Fruit fly (Drosophila melanogaster) whole organism, embryonic: ENCODE measurements around the gene CG7276.
A peak's percentile ranks its signal among the peaks of the same experiment; 100 is the strongest.

Experiments
- Abd-B ChIP-seq: fragments of 200-800 bp; sonication (Bioruptor generic); optimal IDR thresholded peaks from 2 replicates; lab custom pipeline; 2018; ENCODE audit warnings: missing biosample characterization, mild to moderate bottlenecking, missing genetic modification characterization, moderate library complexity
- B-H1 ChIP-seq: fragments of 200-800 bp; sonication (Bioruptor generic); IDR thresholded peaks from 3 replicates; pipeline ENCODE4 v1.3.6; 2022; ENCODE audit warnings: missing biosample characterization, missing genetic modification characterization
- B-H2 ChIP-seq: fragments of 200-800 bp; sonication (Bioruptor generic); optimal IDR thresholded peaks from 2 replicates; lab custom pipeline; 2018; ENCODE audit warnings: missing biosample characterization, mild to moderate bottlenecking, missing genetic modification characterization
- C15 ChIP-seq: fragments of 200-800 bp; sonication (Bioruptor generic); IDR thresholded peaks from 3 replicates; pipeline ENCODE4 v1.3.6; 2022; ENCODE audit warnings: missing biosample characterization, missing genetic modification characterization
- CG10147 ChIP-seq: fragments of 200-800 bp; sonication (Bioruptor generic); optimal IDR thresholded peaks from 2 replicates; lab custom pipeline; 2019; ENCODE audit warnings: missing biosample characterization, mild to moderate bottlenecking, missing genetic modification characterization, moderate library complexity
- CG1024 ChIP-seq: fragments of 200-800 bp; sonication (Bioruptor generic); IDR thresholded peaks from 2 replicates; pipeline ENCODE4 v1.3.6; 2022; ENCODE audit warnings: missing biosample characterization, missing genetic modification characterization
- CG10366 ChIP-seq: fragments of 200-800 bp; sonication (Bioruptor generic); IDR thresholded peaks from 2 replicates; pipeline ENCODE4 v1.3.6; 2022; ENCODE audit warnings: missing biosample characterization, missing genetic modification characterization
- CG10543 ChIP-seq: fragments of 200-800 bp; sonication (Bioruptor generic); optimal IDR thresholded peaks from 3 replicates; lab custom pipeline; 2017; ENCODE audit warnings: missing biosample characterization, mild to moderate bottlenecking, missing genetic modification characterization, moderate library complexity
- CG12236 ChIP-seq: fragments of 200-800 bp; sonication (Bioruptor generic); optimal IDR thresholded peaks from 2 replicates; lab custom pipeline; 2016; ENCODE audit warnings: missing biosample characterization, missing genetic modification characterization
- CG13123 ChIP-seq: fragments of 200-800 bp; sonication (Bioruptor generic); optimal IDR thresholded peaks from 2 replicates; lab custom pipeline; 2016; ENCODE audit warnings: missing biosample characterization, missing genetic modification characterization
- CG13296 ChIP-seq: fragments of 200-800 bp; sonication (Bioruptor generic); optimal IDR thresholded peaks from 3 replicates; lab custom pipeline; 2018; ENCODE audit warnings: missing biosample characterization, mild to moderate bottlenecking, missing genetic modification characterization
- CG13424 ChIP-seq: fragments of 200-800 bp; sonication (Bioruptor generic); optimal IDR thresholded peaks from 2 replicates; lab custom pipeline; 2019; ENCODE audit warnings: missing biosample characterization, mild to moderate bottlenecking, missing genetic modification characterization, moderate library complexity
- CG14667 ChIP-seq: fragments of 200-800 bp; sonication (Bioruptor generic); IDR thresholded peaks from 2 replicates; pipeline ENCODE4 v1.3.6; 2022; ENCODE audit warnings: missing biosample characterization, missing genetic modification characterization
- CG14965 ChIP-seq: fragments of 200-800 bp; sonication (Bioruptor generic); optimal IDR thresholded peaks from 2 replicates; lab custom pipeline; 2016; ENCODE audit warnings: missing biosample characterization, missing genetic modification characterization, borderline replicate concordance
- CG18599 ChIP-seq: fragments of 200-800 bp; sonication (Bioruptor generic); optimal IDR thresholded peaks from 3 replicates; lab custom pipeline; 2017; ENCODE audit warnings: missing biosample characterization, missing genetic modification characterization, mild to moderate bottlenecking, moderate library complexity, missing genetic modification reagents
- CG18619 ChIP-seq: fragments of 200-800 bp; sonication (Bioruptor generic); optimal IDR thresholded peaks from 3 replicates; lab custom pipeline; 2017; ENCODE audit warnings: missing biosample characterization, mild to moderate bottlenecking, missing genetic modification characterization
- CG2120 ChIP-seq: fragments of 200-800 bp; sonication (Bioruptor generic); optimal IDR thresholded peaks from 3 replicates; lab custom pipeline; 2016; ENCODE audit warnings: missing biosample characterization, missing genetic modification characterization
- CG31388 ChIP-seq: fragments of 200-800 bp; sonication (Bioruptor generic); optimal IDR thresholded peaks from 2 replicates; lab custom pipeline; 2016; ENCODE audit warnings: missing biosample characterization, missing genetic modification characterization
- CG4404 ChIP-seq: fragments of 200-800 bp; sonication (Bioruptor generic); IDR thresholded peaks from 2 replicates; pipeline ENCODE4 v1.3.6; 2022; ENCODE audit warnings: missing biosample characterization, missing genetic modification characterization
- CG7271 ChIP-seq: fragments of 200-800 bp; sonication (Bioruptor generic); optimal IDR thresholded peaks from 2 replicates; lab custom pipeline; 2018; ENCODE audit warnings: missing biosample characterization, mild to moderate bottlenecking, missing genetic modification characterization, moderate library complexity
- CG9609 ChIP-seq: fragments of 200-800 bp; sonication (Bioruptor generic); optimal IDR thresholded peaks from 3 replicates; lab custom pipeline; 2016; ENCODE audit warnings: missing biosample characterization, missing genetic modification characterization
- CG9797 ChIP-seq: fragments of 200-800 bp; sonication (Bioruptor generic); optimal IDR thresholded peaks from 3 replicates; lab custom pipeline; 2018; ENCODE audit warnings: missing biosample characterization, mild to moderate bottlenecking, missing genetic modification characterization
- CG9932 ChIP-seq: fragments of 200-800 bp; sonication (Bioruptor generic); IDR thresholded peaks from 2 replicates; pipeline ENCODE4 v1.3.6; 2022; ENCODE audit warnings: missing biosample characterization, missing genetic modification characterization
- CHES-1-like ChIP-seq: fragments of 200-800 bp; sonication (Bioruptor generic); optimal IDR thresholded peaks from 2 replicates; lab custom pipeline; 2016; ENCODE audit warnings: missing biosample characterization, missing genetic modification characterization
- Chrac-16 ChIP-seq: fragments of 200-800 bp; sonication (Bioruptor generic); optimal IDR thresholded peaks from 3 replicates; lab custom pipeline; 2016; ENCODE audit warnings: missing biosample characterization, missing genetic modification characterization
- Dad ChIP-seq: fragments of 200-800 bp; sonication (Bioruptor generic); optimal IDR thresholded peaks from 3 replicates; lab custom pipeline; 2016; ENCODE audit warnings: missing biosample characterization, missing genetic modification characterization
- Dip2 ChIP-seq: fragments of 200-800 bp; sonication (Bioruptor generic); IDR thresholded peaks from 2 replicates; pipeline ENCODE4 v1.3.6; 2022; ENCODE audit warnings: missing biosample characterization, missing genetic modification characterization
- Ets97D ChIP-seq: fragments of 200-800 bp; sonication (Bioruptor generic); optimal IDR thresholded peaks from 3 replicates; lab custom pipeline; 2016; ENCODE audit warnings: missing biosample characterization, missing genetic modification characterization
- HLH54F ChIP-seq: fragments of 200-800 bp; sonication (Bioruptor generic); optimal IDR thresholded peaks from 3 replicates; lab custom pipeline; 2016; ENCODE audit warnings: missing biosample characterization, missing genetic modification characterization
- Hmx ChIP-seq: fragments of 200-800 bp; sonication (Bioruptor generic); optimal IDR thresholded peaks from 2 replicates; lab custom pipeline; 2016; ENCODE audit warnings: missing biosample characterization, missing genetic modification characterization
- Mes4 ChIP-seq: fragments of 200-800 bp; sonication (Bioruptor generic); optimal IDR thresholded peaks from 2 replicates; lab custom pipeline; 2016; ENCODE audit warnings: missing biosample characterization, missing genetic modification characterization
- NC2β ChIP-seq: fragments of 200-800 bp; sonication (Bioruptor generic); optimal IDR thresholded peaks from 2 replicates; lab custom pipeline; 2016; ENCODE audit warnings: missing biosample characterization, missing genetic modification characterization
- Neu2 ChIP-seq: fragments of 200-800 bp; sonication (Bioruptor generic); optimal IDR thresholded peaks from 3 replicates; lab custom pipeline; 2016; ENCODE audit warnings: missing biosample characterization, missing genetic modification characterization, borderline replicate concordance
- Nf-YB ChIP-seq: fragments of 200-800 bp; sonication (Bioruptor generic); optimal IDR thresholded peaks from 3 replicates; lab custom pipeline; 2019; ENCODE audit warnings: missing biosample characterization, mild to moderate bottlenecking, missing genetic modification characterization, moderate library complexity
- NfI ChIP-seq: fragments of 200-800 bp; sonication (Bioruptor generic); optimal IDR thresholded peaks from 3 replicates; lab custom pipeline; 2018; ENCODE audit warnings: missing biosample characterization, mild to moderate bottlenecking, missing genetic modification characterization, moderate library complexity
- Oaz ChIP-seq: fragments of 200-800 bp; sonication (Bioruptor generic); IDR thresholded peaks from 2 replicates; pipeline ENCODE4 v1.3.6; 2022; ENCODE audit warnings: missing biosample characterization, missing genetic modification characterization
- Six4 ChIP-seq: fragments of 200-800 bp; sonication (Bioruptor generic); optimal IDR thresholded peaks from 2 replicates; lab custom pipeline; 2016; ENCODE audit warnings: missing biosample characterization, missing genetic modification characterization
- Xbp1 ChIP-seq: fragments of 200-800 bp; sonication (Bioruptor generic); optimal IDR thresholded peaks from 3 replicates; lab custom pipeline; 2016; ENCODE audit warnings: missing biosample characterization, mild to moderate bottlenecking, missing genetic modification characterization
- bigmax ChIP-seq: fragments of 200-800 bp; sonication (Bioruptor generic); optimal IDR thresholded peaks from 2 replicates; lab custom pipeline; 2018; ENCODE audit warnings: missing biosample characterization, mild to moderate bottlenecking, missing genetic modification characterization
- chif ChIP-seq, 2 experiments: fragments of 200-800 bp; sonication (Bioruptor generic); optimal IDR thresholded peaks; 3 replicates each; lab custom pipeline; 2016; ENCODE audit warnings: missing biosample characterization in 2 of 2, missing genetic modification characterization in 2 of 2
- eve ChIP-seq, 2 experiments: fragments of >200 bp; optimal IDR thresholded peaks; 2 replicates each; lab custom pipeline; 2017; ENCODE audit warnings: missing biosample characterization in 2 of 2, missing genetic modification characterization in 2 of 2
- exex ChIP-seq: fragments of 200-800 bp; sonication (Bioruptor generic); optimal IDR thresholded peaks from 4 replicates; lab custom pipeline; 2018; ENCODE audit warnings: missing biosample characterization, mild to moderate bottlenecking, missing genetic modification characterization, moderate library complexity
- fd3F ChIP-seq: fragments of 200-800 bp; sonication (Bioruptor generic); optimal IDR thresholded peaks from 2 replicates; lab custom pipeline; 2018; ENCODE audit warnings: missing biosample characterization, mild to moderate bottlenecking, missing genetic modification characterization, moderate library complexity
- fd96Cb ChIP-seq: fragments of 200-800 bp; sonication (Bioruptor generic); optimal IDR thresholded peaks from 2 replicates; lab custom pipeline; 2018; ENCODE audit warnings: missing biosample characterization, mild to moderate bottlenecking, missing genetic modification characterization, moderate library complexity
- gt ChIP-seq: fragments of 200-800 bp; sonication (Bioruptor generic); IDR thresholded peaks from 2 replicates; pipeline ENCODE4 v1.3.6; 2022; ENCODE audit warnings: missing biosample characterization, missing genetic modification characterization
- kay ChIP-seq: fragments of 200-800 bp; sonication (Bioruptor generic); optimal IDR thresholded peaks from 2 replicates; lab custom pipeline; 2016; ENCODE audit warnings: missing biosample characterization, missing genetic modification characterization
- nau ChIP-seq: fragments of 200-800 bp; sonication (Bioruptor generic); optimal IDR thresholded peaks from 3 replicates; lab custom pipeline; 2017; ENCODE audit warnings: missing biosample characterization, mild to moderate bottlenecking, missing genetic modification characterization, missing genetic modification reagents
- nerfin-1 ChIP-seq: fragments of 200-800 bp; sonication (Bioruptor generic); optimal IDR thresholded peaks from 3 replicates; lab custom pipeline; 2019; ENCODE audit warnings: missing biosample characterization, mild to moderate bottlenecking, missing genetic modification characterization, moderate library complexity
- schlank ChIP-seq: fragments of 200-800 bp; sonication (Bioruptor generic); optimal IDR thresholded peaks from 2 replicates; lab custom pipeline; 2018; ENCODE audit warnings: missing biosample characterization, mild to moderate bottlenecking, missing genetic modification characterization
- sr ChIP-seq: fragments of 200-800 bp; sonication (Bioruptor generic); IDR thresholded peaks from 3 replicates; pipeline ENCODE4 v1.3.6; 2022; ENCODE audit warnings: missing biosample characterization, missing genetic modification characterization
- tll ChIP-seq, 2 experiments: fragments of 200-800 bp in 1 of 2; fragments of >200 bp in 1 of 2; sonication (Bioruptor generic) in 1 of 2; optimal IDR thresholded peaks; 2 replicates each; lab custom pipeline; 2017 to 2019; ENCODE audit warnings: missing biosample characterization in 2 of 2, missing genetic modification characterization in 2 of 2, mild to moderate bottlenecking in 1 of 2, moderate library complexity in 1 of 2
- wor ChIP-seq: fragments of 200-800 bp; sonication (Bioruptor generic); IDR thresholded peaks from 2 replicates; pipeline ENCODE4 v1.3.6; 2022; ENCODE audit warnings: missing biosample characterization, missing genetic modification characterization

CG7276 gene

DNA sequence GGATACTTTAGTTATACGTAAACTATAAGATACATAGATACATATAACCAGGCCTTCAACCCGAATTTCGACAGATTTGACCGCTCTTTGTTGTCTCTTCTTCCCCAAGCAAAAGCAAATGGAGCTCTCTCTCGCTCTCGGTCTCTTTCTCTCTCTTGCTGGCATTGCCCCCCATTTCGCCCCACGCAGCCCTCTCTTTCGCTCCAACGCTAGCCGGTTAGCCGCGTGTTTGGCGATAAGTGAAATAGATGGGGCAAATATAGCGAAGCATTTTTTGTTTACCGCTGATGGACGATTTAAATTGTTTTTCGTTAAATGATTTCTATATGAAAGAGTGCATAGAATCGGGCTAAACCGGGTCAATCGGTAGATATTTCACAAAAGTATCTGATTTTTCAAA is 16.4 kb downstream of the CG7276 start (continued):
- no peak for TF ChIP-seq gt
- no peak for TF ChIP-seq B-H1
- no peak for TF ChIP-seq sr
- TF ChIP-seq eve (GFP tag; optimal IDR thresholded peaks at IDR 0.05; lab: Kevin White, UChicago): no peak
- peak; percentile 60 for TF ChIP-seq CHES-1-like
- no peak for TF ChIP-seq CG4404 (GFP tag; lab: Robert Waterston, UW)
- no peak for TF ChIP-seq bigmax (GFP tag; lab: Kevin White, UChicago)
- no peak for TF ChIP-seq C15
- TF ChIP-seq CG2120: no peak
- TF ChIP-seq CG18619 (GFP tag; lab: Kevin White, UChicago): no peak
- no peak for TF ChIP-seq CG14965 (GFP tag; lab: Kevin White, UChicago)
- no peak for TF ChIP-seq NC2β (GFP tag; lab: Kevin White, UChicago)
- no peak for TF ChIP-seq nau
- no peak for TF ChIP-seq CG10543
- TF ChIP-seq CG12236 (GFP tag; lab: Kevin White, UChicago): no peak
- TF ChIP-seq Hmx: no peak
- TF ChIP-seq fd96Cb (tag; lab: Kevin White, UChicago): no peak
- no peak for TF ChIP-seq Dad
- no peak for TF ChIP-seq CG14667 (GFP tag; lab: Robert Waterston, UW)
- no peak for TF ChIP-seq Abd-B (GFP tag; lab: Kevin White, UChicago)
- no peak for TF ChIP-seq CG1024 (GFP tag; lab: Robert Waterston, UW)
- no peak for TF ChIP-seq schlank (tag; lab: Kevin White, UChicago)
- no peak for TF ChIP-seq exex (tag; lab: Kevin White, UChicago)
- TF ChIP-seq CG31388 (GFP tag; lab: Kevin White, UChicago): no peak
- no peak for TF ChIP-seq Ets97D (GFP tag; lab: Kevin White, UChicago)
- no peak for TF ChIP-seq NfI (GFP tag; lab: Kevin White, UChicago)
- no peak for TF ChIP-seq nerfin-1 (tag; lab: Kevin White, UChicago)
- TF ChIP-seq Mes4 (GFP tag; lab: Kevin White, UChicago): no peak
- TF ChIP-seq Xbp1 (GFP tag; lab: Kevin White, UChicago): no peak
- TF ChIP-seq CG13296 (GFP tag; lab: Kevin White, UChicago): no peak
- TF ChIP-seq CG9609 (GFP tag; lab: Kevin White, UChicago): no peak
- no peak for TF ChIP-seq B-H2
- no peak for TF ChIP-seq CG9932 (GFP tag; lab: Robert Waterston, UW)
- no peak for TF ChIP-seq Chrac-16 (GFP tag; lab: Kevin White, UChicago)
- no peak for TF ChIP-seq fd3F (GFP tag; lab: Kevin White, UChicago)
- TF ChIP-seq chif (GFP tag; optimal IDR thresholded peaks at IDR 0.05; lab: Kevin White, UChicago): no peak
- TF ChIP-seq wor (GFP tag; lab: Robert Waterston, UW): no peak
- no peak for TF ChIP-seq CG18599 (GFP tag; lab: Kevin White, UChicago)
- TF ChIP-seq CG7271 (tag; lab: Kevin White, UChicago): no peak
- no peak for TF ChIP-seq Neu2 (GFP tag; lab: Kevin White, UChicago)
- no peak for TF ChIP-seq HLH54F (GFP tag; lab: Kevin White, UChicago)
- no peak for TF ChIP-seq Dip2 (GFP tag; lab: Robert Waterston, UW)
- no peak for TF ChIP-seq tll (GFP tag; optimal IDR thresholded peaks at IDR 0.05; lab: Kevin White, UChicago)
- no peak for TF ChIP-seq CG13123 (GFP tag; lab: Kevin White, UChicago)
- TF ChIP-seq CG10147 (GFP tag; lab: Kevin White, UChicago): no peak
- no peak for TF ChIP-seq Oaz (GFP tag; lab: Robert Waterston, UW)
- TF ChIP-seq Nf-YB (GFP tag; lab: Kevin White, UChicago): no peak
- no peak for TF ChIP-seq CG13424 (tag; lab: Kevin White, UChicago)
- TF ChIP-seq CG10366 (GFP tag; lab: Robert Waterston, UW): no peak
- no peak for TF ChIP-seq Six4 (GFP tag; lab: Kevin White, UChicago)
- no peak for TF ChIP-seq CG9797
- no peak for TF ChIP-seq kay (GFP tag; lab: Kevin White, UChicago)
